Worm (Caenorhabditis elegans) whole organism, late embryonic: Measurements from ENCODE around the gene gst-13.

Experiments used
- T23F11.4 ChIP-seq: fragments of 200-800 bp; sonication (Bioruptor generic); optimal IDR thresholded peaks from 2 replicates; lab custom pipeline; 2018; ENCODE audit warnings: mild to moderate bottlenecking, missing genetic modification characterization, missing compliant biosample characterization
- Y22D7AL.16 ChIP-seq: sonication (generic microtip); optimal IDR thresholded peaks from 2 replicates; lab custom pipeline; 2016; ENCODE audit warnings: missing genetic modification characterization, missing compliant biosample characterization
- ama-1 ChIP-seq: fragments of 150-350 bp; optimal IDR thresholded peaks from 2 replicates; lab custom pipeline; 2014
- ceh-18 ChIP-seq: sonication (generic microtip); optimal IDR thresholded peaks from 2 replicates; lab custom pipeline; 2016; ENCODE audit warnings: missing genetic modification characterization, missing compliant biosample characterization
- ceh-19 ChIP-seq: fragments of 200-800 bp; sonication (Bioruptor generic); optimal IDR thresholded peaks from 2 replicates; lab custom pipeline; 2018; ENCODE audit warnings: mild to moderate bottlenecking, missing genetic modification characterization, missing compliant biosample characterization
- ceh-2 ChIP-seq: sonication (generic microtip); optimal IDR thresholded peaks from 2 replicates; lab custom pipeline; 2016; ENCODE audit warnings: missing genotype, missing genetic modification characterization, missing compliant biosample characterization
- ceh-22 ChIP-seq: sonication (generic microtip); optimal IDR thresholded peaks from 2 replicates; lab custom pipeline; 2017; ENCODE audit warnings: missing biosample characterization, missing genetic modification characterization
- ceh-30 ChIP-seq: fragments of 150-350 bp; optimal IDR thresholded peaks from 2 replicates; lab custom pipeline; 2014; ENCODE audit warnings: missing biosample characterization, missing genetic modification characterization
- ceh-31 ChIP-seq: sonication (generic microtip); optimal IDR thresholded peaks from 2 replicates; lab custom pipeline; 2016; ENCODE audit warnings: missing genetic modification characterization, missing compliant biosample characterization
- ceh-45 ChIP-seq: fragments of 200-800 bp; sonication (Bioruptor generic); IDR thresholded peaks from 2 replicates; pipeline ENCODE4 v1.3.6; 2022; ENCODE audit warnings: missing genetic modification reagents, missing genetic modification characterization, missing compliant biosample characterization
- ceh-48 ChIP-seq: sonication (generic microtip); optimal IDR thresholded peaks from 2 replicates; lab custom pipeline; 2016; ENCODE audit warnings: missing genetic modification characterization, inconsistent platforms, missing compliant biosample characterization
- che-1 ChIP-seq: sonication (generic microtip); optimal IDR thresholded peaks from 2 replicates; lab custom pipeline; 2016; ENCODE audit warnings: mild to moderate bottlenecking, missing genetic modification characterization, missing compliant biosample characterization
- dve-1 ChIP-seq: sonication (generic microtip); optimal IDR thresholded peaks from 2 replicates; lab custom pipeline; 2017; ENCODE audit warnings: antibody characterized with exemption, mild to moderate bottlenecking, missing genetic modification characterization, missing compliant biosample characterization
- elt-2 ChIP-seq: sonication (generic microtip); optimal IDR thresholded peaks from 2 replicates; lab custom pipeline; 2016; ENCODE audit warnings: missing genetic modification reagents, missing genetic modification characterization, missing compliant biosample characterization
- elt-4 ChIP-seq: sonication (generic microtip); optimal IDR thresholded peaks from 2 replicates; lab custom pipeline; 2016; ENCODE audit warnings: missing genetic modification characterization, missing compliant biosample characterization
- ets-4 ChIP-seq: sonication (generic microtip); optimal IDR thresholded peaks from 2 replicates; lab custom pipeline; 2016; ENCODE audit warnings: missing genetic modification characterization, missing compliant biosample characterization
- fax-1 ChIP-seq: sonication (generic microtip); optimal IDR thresholded peaks from 2 replicates; lab custom pipeline; 2016; ENCODE audit warnings: missing genotype, missing genetic modification characterization, missing compliant biosample characterization
- fkh-10 ChIP-seq: fragments of 150-350 bp; optimal IDR thresholded peaks from 2 replicates; lab custom pipeline; 2014; ENCODE audit warnings: missing biosample characterization, missing genetic modification reagents, missing genetic modification characterization
- fkh-6 ChIP-seq: sonication (generic microtip); optimal IDR thresholded peaks from 2 replicates; lab custom pipeline; 2016; ENCODE audit warnings: missing genetic modification characterization, missing compliant biosample characterization
- hlh-6 ChIP-seq: sonication (generic microtip); optimal IDR thresholded peaks from 2 replicates; lab custom pipeline; 2016; ENCODE audit warnings: missing genotype, missing genetic modification characterization, missing compliant biosample characterization
- lim-6 ChIP-seq: sonication (generic microtip); optimal IDR thresholded peaks from 2 replicates; lab custom pipeline; 2016; ENCODE audit warnings: missing genetic modification characterization, missing compliant biosample characterization
- lin-11 ChIP-seq: fragments of 200-800 bp; sonication (Bioruptor generic); optimal IDR thresholded peaks from 2 replicates; lab custom pipeline; 2018; ENCODE audit warnings: mild to moderate bottlenecking, missing genetic modification characterization, missing compliant biosample characterization
- npax-4 ChIP-seq: sonication (generic microtip); optimal IDR thresholded peaks from 2 replicates; lab custom pipeline; 2016; ENCODE audit warnings: missing genetic modification characterization, missing compliant biosample characterization
- pat-9 ChIP-seq: fragments of 200-800 bp; sonication (Bioruptor generic); optimal IDR thresholded peaks from 2 replicates; lab custom pipeline; 2018; ENCODE audit warnings: mild to moderate bottlenecking, missing genetic modification characterization, moderate library complexity, missing compliant biosample characterization
- pha-2 ChIP-seq: sonication (generic microtip); optimal IDR thresholded peaks from 2 replicates; lab custom pipeline; 2017; ENCODE audit warnings: mild to moderate bottlenecking, missing genetic modification characterization, missing compliant biosample characterization
- pha-4 ChIP-seq: fragments of 150-350 bp; optimal IDR thresholded peaks from 2 replicates; lab custom pipeline; 2018; ENCODE audit warnings: missing biosample characterization, missing genetic modification reagents, missing genetic modification characterization
- pqm-1 ChIP-seq: sonication (generic microtip); optimal IDR thresholded peaks from 2 replicates; lab custom pipeline; 2016; ENCODE audit warnings: missing genetic modification characterization, missing compliant biosample characterization
- pros-1 ChIP-seq: fragments of 150-350 bp; optimal IDR thresholded peaks from 2 replicates; lab custom pipeline; 2014; ENCODE audit warnings: missing biosample characterization, missing genetic modification reagents, missing genetic modification characterization
- rnt-1 ChIP-seq: sonication (generic microtip); optimal IDR thresholded peaks from 2 replicates; lab custom pipeline; 2016; ENCODE audit warnings: missing genetic modification characterization, missing compliant biosample characterization
- sox-2 ChIP-seq: fragments of 200-800 bp; sonication (Bioruptor generic); IDR thresholded peaks from 2 replicates; pipeline ENCODE4 v1.3.6; 2022; ENCODE audit warnings: missing genetic modification reagents, missing genetic modification characterization, missing compliant biosample characterization
- sox-4 ChIP-seq: sonication (generic microtip); optimal IDR thresholded peaks from 2 replicates; lab custom pipeline; 2017; ENCODE audit warnings: mild to moderate bottlenecking, missing genetic modification characterization, inconsistent platforms, missing compliant biosample characterization
- tbx-2 ChIP-seq: sonication (generic microtip); optimal IDR thresholded peaks from 2 replicates; lab custom pipeline; 2016; ENCODE audit warnings: missing genetic modification characterization, missing compliant biosample characterization
- tbx-7 ChIP-seq: sonication (generic microtip); optimal IDR thresholded peaks from 2 replicates; lab custom pipeline; 2016; ENCODE audit warnings: missing genotype, missing genetic modification characterization, missing compliant biosample characterization
- unc-3 ChIP-seq, 2 experiments: fragments of 200-800 bp in 1 of 2; sonication (Bioruptor generic) in 1 of 2; sonication (generic microtip) in 1 of 2; conservative IDR thresholded peaks in 1 of 2; optimal IDR thresholded peaks in 1 of 2; 2 replicates each; pipeline versions ENCODE4 v1.3.6 to Lab custom; 2016 to 2022; ENCODE audit warnings: missing compliant biosample characterization in 2 of 2, missing genetic modification characterization in 2 of 2, missing genetic modification reagents in 1 of 2
- unc-42 ChIP-seq: sonication (generic microtip); optimal IDR thresholded peaks from 2 replicates; lab custom pipeline; 2016; ENCODE audit warnings: missing genotype, missing genetic modification characterization, missing compliant biosample characterization
- unc-55 ChIP-seq: sonication (generic microtip); optimal IDR thresholded peaks from 2 replicates; lab custom pipeline; 2017; ENCODE audit warnings: missing biosample characterization, missing genetic modification reagents, missing genetic modification characterization

The gst-13 gene

ce11 chrII:9265705-9266104 is 34.4 kb downstream of the gst-13 start:
- TF ChIP-seq pqm-1 = no peak
- TF ChIP-seq elt-2 (tag; lab: Kevin White, UChicago) = no peak
- TF ChIP-seq unc-42 (tag; lab: Kevin White, UChicago) = peak; percentile 58
- no peak for TF ChIP-seq pat-9 (tag; lab: Kevin White, UChicago)
- TF ChIP-seq elt-4 (tag; lab: Kevin White, UChicago) = no peak

ce11 chrII:9266252-9266651 is 35.0 kb downstream of the gst-13 start:
- TF ChIP-seq sox-2 (GFP tag; lab: Robert Waterston, UW) (peak; percentile 64), elt-2 (tag; lab: Kevin White, UChicago) (no peak), pha-2 (tag; lab: Kevin White, UChicago) (no peak), lim-6 (tag; lab: Kevin White, UChicago) (no peak), ama-1 (lab: Kevin White, UChicago) (no peak), che-1 (no peak), ceh-22 (tag; lab: Kevin White, UChicago) (no peak), unc-42 (tag; lab: Kevin White, UChicago) (no peak)

ce11 chrII:9266755-9267154 is 35.5 kb downstream of the gst-13 start, which contains the start of gene C01G6.2:
TSS of gene C01G6.2 (plus strand) at chrII:9267055.
- no peak for TF ChIP-seq fax-1 (tag; lab: Kevin White, UChicago)
- no peak for TF ChIP-seq T23F11.4 (GFP tag; lab: Kevin White, UChicago)
- no peak for TF ChIP-seq dve-1 (tag; lab: Kevin White, UChicago)
- TF ChIP-seq, all 69 proteins: peak for 0

ce11 chrII:9268983-9269382 is 37.7 kb downstream of the gst-13 start:
- TF ChIP-seq tbx-2 (tag; lab: Kevin White, UChicago) (peak; percentile 45), pros-1 (no peak), ceh-48 (no peak)

- TF ChIP-seq ceh-2 (tag; lab: Kevin White, UChicago) (no peak), lin-11 (no peak), ceh-31 (tag; lab: Kevin White, UChicago) (no peak), sox-4 (tag; lab: Kevin White, UChicago) (no peak), Y22D7AL.16 (tag; lab: Kevin White, UChicago) (no peak), ceh-19 (GFP tag; lab: Kevin White, UChicago) (no peak), rnt-1 (tag; lab: Kevin White, UChicago) (no peak), elt-4 (tag; lab: Kevin White, UChicago) (no peak), ceh-30 (tag; lab: Kevin White, UChicago) (no peak), hlh-6 (no peak), ceh-18 (tag; lab: Kevin White, UChicago) (no peak), lim-6 (tag; lab: Kevin White, UChicago) (no peak), fkh-10 (GFP tag; lab: Kevin White, UChicago) (no peak), ceh-45 (GFP tag; lab: Robert Waterston, UW) (no peak), ets-4 (tag; lab: Kevin White, UChicago) (no peak), elt-2 (tag; lab: Kevin White, UChicago) (no peak), pha-4 (no peak)
Measured at ce11 chrII:9269588-9269987, 38.3 kb downstream of the gst-13 start, which contains the start of gene C01G6.3. TSS of gene C01G6.3 (plus strand) at chrII:9269888.

ce11 chrII:9271285-9271684 is 40.0 kb downstream of the gst-13 start:
- no peak for TF ChIP-seq fkh-6 (tag; lab: Kevin White, UChicago)
- TF ChIP-seq hlh-6 = no peak
- TF ChIP-seq ama-1 (lab: Kevin White, UChicago) = no peak
- no peak for TF ChIP-seq tbx-7 (tag; lab: Kevin White, UChicago)
- no peak for TF ChIP-seq ets-4 (tag; lab: Kevin White, UChicago)
- no peak for TF ChIP-seq pha-4
- no peak for TF ChIP-seq unc-3 (GFP tag; conservative IDR thresholded peaks at IDR 0.05; lab: Robert Waterston, UW)
- TF ChIP-seq unc-3 (tag; optimal IDR thresholded peaks at IDR 0.05; lab: Kevin White, UChicago) = no peak
- no peak for TF ChIP-seq npax-4 (tag; lab: Kevin White, UChicago)
- TF ChIP-seq unc-55 = no peak
- no peak for TF ChIP-seq rnt-1 (tag; lab: Kevin White, UChicago)
- TF ChIP-seq ceh-31 (tag; lab: Kevin White, UChicago) = no peak
